Worm (Caenorhabditis elegans) whole organism, late embryonic: Measurements from ENCODE around the gene ZK470.2.

Source experiments
- ama-1 ChIP-seq: fragments of 150-350 bp; optimal IDR thresholded peaks from 2 replicates; lab custom pipeline; 2014
- ceh-22 ChIP-seq: sonication (generic microtip); optimal IDR thresholded peaks from 2 replicates; lab custom pipeline; 2017; ENCODE audit warnings: missing biosample characterization, missing genetic modification characterization
- dve-1 ChIP-seq: sonication (generic microtip); optimal IDR thresholded peaks from 2 replicates; lab custom pipeline; 2017; ENCODE audit warnings: antibody characterized with exemption, mild to moderate bottlenecking, missing genetic modification characterization, missing compliant biosample characterization
- pha-2 ChIP-seq: sonication (generic microtip); optimal IDR thresholded peaks from 2 replicates; lab custom pipeline; 2017; ENCODE audit warnings: mild to moderate bottlenecking, missing genetic modification characterization, missing compliant biosample characterization
- pha-4 ChIP-seq: fragments of 150-350 bp; optimal IDR thresholded peaks from 2 replicates; lab custom pipeline; 2018; ENCODE audit warnings: missing biosample characterization, missing genetic modification reagents, missing genetic modification characterization

ce11 chrX:4085489-4085888 is 49.5 kb upstream of the ZK470.2 start:
- TF ChIP-seq pha-4 (tag; lab: Kevin White, UChicago) (no peak), ceh-22 (tag; lab: Kevin White, UChicago) (no peak), dve-1 (tag; lab: Kevin White, UChicago) (no peak), pha-2 (tag; lab: Kevin White, UChicago) (no peak), ama-1 (lab: Kevin White, UChicago) (no peak)
